Fruit fly (Drosophila melanogaster) whole organism, wandering third instar larva: ENCODE results near the gene CG14275.

Source experiments
- Abd-B ChIP-seq: fragments of >200 bp; optimal IDR thresholded peaks from 2 replicates; lab custom pipeline; 2017; ENCODE audit warnings: missing biosample characterization, missing genetic modification characterization
- CG9705 ChIP-seq: fragments of 200-800 bp; sonication (Bioruptor generic); optimal IDR thresholded peaks from 2 replicates; lab custom pipeline; 2018; ENCODE audit warnings: missing biosample characterization, mild to moderate bottlenecking, missing genetic modification characterization
- CrebA ChIP-seq: fragments of 200-800 bp; sonication (Bioruptor generic); optimal IDR thresholded peaks from 2 replicates; lab custom pipeline; 2016; ENCODE audit warnings: missing biosample characterization, mild to moderate bottlenecking, missing genetic modification characterization, borderline replicate concordance
- Dfd ChIP-seq: fragments of >200 bp; optimal IDR thresholded peaks from 2 replicates; lab custom pipeline; 2017; ENCODE audit warnings: missing biosample characterization, missing genetic modification characterization
- Dif ChIP-seq: fragments of 200-275, 200-300 bp; sonication (Bioruptor generic); optimal IDR thresholded peaks from 2 replicates; lab custom pipeline; 2018; ENCODE audit warnings: missing biosample characterization, missing genetic modification characterization; ENCODE audit not compliant: partially characterized antibody
- GATAd ChIP-seq: sonication (Bioruptor generic); optimal IDR thresholded peaks from 2 replicates; lab custom pipeline; 2016; ENCODE audit warnings: missing biosample characterization, missing genetic modification characterization
- HLH106 ChIP-seq: fragments of 200-800 bp; optimal IDR thresholded peaks from 3 replicates; lab custom pipeline; 2019; ENCODE audit warnings: missing biosample characterization, mild to moderate bottlenecking, missing genetic modification characterization, moderate library complexity
- Hnf4 ChIP-seq: fragments of 200-800 bp; sonication (Bioruptor generic); optimal IDR thresholded peaks from 2 replicates; lab custom pipeline; 2016; ENCODE audit warnings: missing biosample characterization, mild to moderate bottlenecking, missing genetic modification characterization
- Hr78 ChIP-seq: fragments of >200 bp; optimal IDR thresholded peaks from 2 replicates; lab custom pipeline; 2017; ENCODE audit warnings: missing biosample characterization, missing genetic modification characterization
- Jra ChIP-seq: sonication (Bioruptor generic); optimal IDR thresholded peaks from 2 replicates; lab custom pipeline; 2016; ENCODE audit warnings: missing biosample characterization, missing genetic modification characterization
- Mio ChIP-seq: sonication (Bioruptor generic); optimal IDR thresholded peaks from 2 replicates; lab custom pipeline; 2016; ENCODE audit warnings: missing biosample characterization, missing genetic modification characterization
- Myc ChIP-seq: fragments of >200 bp; optimal IDR thresholded peaks from 2 replicates; lab custom pipeline; 2017
- N ChIP-seq: fragments of >200 bp; optimal IDR thresholded peaks from 2 replicates; lab custom pipeline; 2018; ENCODE audit warnings: missing biosample characterization, missing external identifiers, missing genetic modification characterization
- OdsH ChIP-seq: fragments of 200-800 bp; sonication (Bioruptor generic); optimal IDR thresholded peaks from 2 replicates; lab custom pipeline; 2016; ENCODE audit warnings: missing biosample characterization, mild to moderate bottlenecking, missing genetic modification characterization
- Rel ChIP-seq, 2 experiments: fragments of 200-800 bp; sonication (Bioruptor generic) in 1 of 2; optimal IDR thresholded peaks; 2 replicates in 1 of 2; 3 replicates in 1 of 2; lab custom pipeline; 2016 to 2019; ENCODE audit warnings: mild to moderate bottlenecking in 2 of 2, missing biosample characterization in 2 of 2, missing genetic modification characterization in 2 of 2, moderate library complexity in 1 of 2
- Sp1 ChIP-seq: fragments of 200-800 bp; sonication (Bioruptor generic); optimal IDR thresholded peaks from 3 replicates; lab custom pipeline; 2019; ENCODE audit warnings: missing biosample characterization, mild to moderate bottlenecking, missing genetic modification characterization, moderate library complexity
- Vsx2 ChIP-seq: fragments of 200-300, 225-300 bp; sonication (Bioruptor generic); optimal IDR thresholded peaks from 2 replicates; lab custom pipeline; 2018; ENCODE audit warnings: missing biosample characterization, missing genetic modification characterization; ENCODE audit not compliant: partially characterized antibody
- br ChIP-seq: fragments of 200-800 bp; sonication (Bioruptor generic); optimal IDR thresholded peaks from 2 replicates; lab custom pipeline; 2016; ENCODE audit warnings: missing biosample characterization, missing genetic modification characterization
- brk ChIP-seq: fragments of 200-800 bp; sonication (Bioruptor generic); optimal IDR thresholded peaks from 2 replicates; lab custom pipeline; 2016; ENCODE audit warnings: missing biosample characterization, mild to moderate bottlenecking, missing genetic modification characterization
- dl ChIP-seq, 2 experiments: fragments of 175-275, 200-275 bp in 1 of 2; fragments of 200-275 bp in 1 of 2; sonication (Bioruptor generic); optimal IDR thresholded peaks; lab custom pipeline; 2018; ENCODE audit warnings: mild to moderate bottlenecking in 2 of 2, missing biosample characterization in 2 of 2, missing genetic modification characterization in 2 of 2, moderate library complexity in 2 of 2; ENCODE audit not compliant: partially characterized antibody in 2 of 2, insufficient read depth in 1 of 2
- dmrt93B ChIP-seq: fragments of 200-800 bp; sonication (Bioruptor generic); optimal IDR thresholded peaks from 2 replicates; lab custom pipeline; 2018; ENCODE audit warnings: missing biosample characterization, mild to moderate bottlenecking, missing genetic modification characterization
- dsf ChIP-seq: sonication (Bioruptor generic); optimal IDR thresholded peaks from 2 replicates; lab custom pipeline; 2016; ENCODE audit warnings: missing biosample characterization, missing genetic modification characterization, borderline replicate concordance
- ey ChIP-seq: fragments of 200-800 bp; sonication (Bioruptor generic); optimal IDR thresholded peaks from 2 replicates; lab custom pipeline; 2016; ENCODE audit warnings: missing biosample characterization, missing genetic modification characterization
- foxo ChIP-seq, 2 experiments: fragments of 200-800 bp; sonication (Bioruptor generic); optimal IDR thresholded peaks; 2 replicates in 1 of 2; 3 replicates in 1 of 2; lab custom pipeline; 2016 to 2017; ENCODE audit warnings: missing biosample characterization in 2 of 2, missing genetic modification characterization in 2 of 2
- fru ChIP-seq: fragments of 200-800 bp; sonication (Bioruptor generic); optimal IDR thresholded peaks from 3 replicates; lab custom pipeline; 2016; ENCODE audit warnings: missing biosample characterization, mild to moderate bottlenecking, missing genetic modification characterization
- h ChIP-seq: fragments of 200-800 bp; sonication (Bioruptor generic); optimal IDR thresholded peaks from 3 replicates; lab custom pipeline; 2016; ENCODE audit warnings: missing biosample characterization, mild to moderate bottlenecking, missing genetic modification characterization
- jim ChIP-seq: fragments of 175-275, 200-325 bp; sonication (Bioruptor generic); optimal IDR thresholded peaks from 2 replicates; lab custom pipeline; 2016; ENCODE audit warnings: missing biosample characterization, mild to moderate bottlenecking, missing genetic modification characterization
- lola ChIP-seq: fragments of >200 bp; optimal IDR thresholded peaks from 2 replicates; lab custom pipeline; 2017; ENCODE audit warnings: missing biosample characterization, missing genetic modification characterization
- pan ChIP-seq: fragments of >200 bp; optimal IDR thresholded peaks from 2 replicates; lab custom pipeline; 2017
- psq ChIP-seq: fragments of 200-800 bp; sonication (Bioruptor generic); optimal IDR thresholded peaks from 3 replicates; lab custom pipeline; 2017; ENCODE audit warnings: missing biosample characterization, mild to moderate bottlenecking, missing genetic modification characterization, moderate library complexity
- rgr ChIP-seq: fragments of 200-800 bp; sonication (Bioruptor generic); optimal IDR thresholded peaks from 3 replicates; lab custom pipeline; 2016; ENCODE audit warnings: missing biosample characterization, mild to moderate bottlenecking, missing genetic modification characterization
- sage ChIP-seq: fragments of 200-800 bp; sonication (Bioruptor generic); optimal IDR thresholded peaks from 2 replicates; lab custom pipeline; 2016; ENCODE audit warnings: missing biosample characterization, mild to moderate bottlenecking, missing genetic modification characterization
- sv ChIP-seq: fragments of 200-800 bp; sonication (Bioruptor generic); optimal IDR thresholded peaks from 3 replicates; lab custom pipeline; 2016; ENCODE audit warnings: missing biosample characterization, missing genetic modification characterization
- usp ChIP-seq: fragments of >200 bp; optimal IDR thresholded peaks from 2 replicates; lab custom pipeline; 2017; ENCODE audit warnings: missing biosample characterization, missing genetic modification characterization
- woc ChIP-seq: sonication (Bioruptor generic); optimal IDR thresholded peaks from 2 replicates; lab custom pipeline; 2016; ENCODE audit warnings: missing biosample characterization, mild to moderate bottlenecking, missing genetic modification characterization

CG14275 gene

dm6 chr2L:8293449-8293848 is 33.8 kb upstream of the CG14275 start:
- TF ChIP-seq fru (GFP tag; lab: Kevin White, UChicago) (peak; percentile 6), rgr (GFP tag; lab: Kevin White, UChicago) (peak; percentile 4), dsf (GFP tag; lab: Kevin White, UChicago) (no peak)

- TF ChIP-seq fru (GFP tag; lab: Kevin White, UChicago), result no peak
- TF ChIP-seq Dfd (GFP tag; lab: Kevin White, UChicago), result no peak
- no peak for TF ChIP-seq dmrt93B (GFP tag; lab: Kevin White, UChicago)
- no peak for TF ChIP-seq Myc (lab: Kevin White, UChicago)
- no peak for TF ChIP-seq Hr78 (GFP tag; lab: Kevin White, UChicago)
- TF ChIP-seq rgr (GFP tag; lab: Kevin White, UChicago), result no peak
- no peak for TF ChIP-seq Vsx2 (GFP tag; lab: Kevin White, UChicago)
- no peak for TF ChIP-seq CG9705 (GFP tag; lab: Kevin White, UChicago)
- TF ChIP-seq pan (lab: Kevin White, UChicago), result no peak
- TF ChIP-seq N (GFP tag; lab: Kevin White, UChicago), result no peak
- TF ChIP-seq HLH106, result no peak
Observed at dm6 chr2L:8294043-8294442, 33.2 kb upstream of the CG14275 start.

- TF ChIP-seq foxo (GFP tag; optimal IDR thresholded peaks at IDR 0.05; lab: Kevin White, UChicago), result no peak
- no peak for TF ChIP-seq woc (GFP tag; lab: Kevin White, UChicago)
- no peak for TF ChIP-seq HLH106
- TF ChIP-seq Mio (GFP tag; lab: Kevin White, UChicago), result no peak
- TF ChIP-seq brk, result no peak
- TF ChIP-seq rgr (GFP tag; lab: Kevin White, UChicago), result no peak
- no peak for TF ChIP-seq Vsx2 (GFP tag; lab: Kevin White, UChicago)
- no peak for TF ChIP-seq jim
- no peak for TF ChIP-seq sv (GFP tag; lab: Kevin White, UChicago)
- TF ChIP-seq Myc (lab: Kevin White, UChicago), result no peak
- TF ChIP-seq psq (GFP tag; lab: Kevin White, UChicago), result no peak
- TF ChIP-seq h (GFP tag; lab: Kevin White, UChicago), result no peak
- TF ChIP-seq N (GFP tag; lab: Kevin White, UChicago), result no peak
- TF ChIP-seq GATAd (GFP tag; lab: Kevin White, UChicago), result no peak
Observed at dm6 chr2L:8296395-8296794, 30.9 kb upstream of the CG14275 start.

- TF ChIP-seq h (GFP tag; lab: Kevin White, UChicago) (no peak), sv (GFP tag; lab: Kevin White, UChicago) (no peak), GATAd (GFP tag; lab: Kevin White, UChicago) (no peak), Jra (GFP tag; lab: Kevin White, UChicago) (no peak), Hr78 (GFP tag; lab: Kevin White, UChicago) (no peak), psq (GFP tag; lab: Kevin White, UChicago) (no peak)
Observed at dm6 chr2L:8297070-8297469, 30.2 kb upstream of the CG14275 start.

dm6 chr2L:8299194-8299811 is 28.0 kb upstream of the CG14275 start:
- TF ChIP-seq Jra (GFP tag; lab: Kevin White, UChicago) (peak; percentile 82), fru (GFP tag; lab: Kevin White, UChicago) (peak; percentile 91), lola (GFP tag; lab: Kevin White, UChicago) (no peak), Dfd (GFP tag; lab: Kevin White, UChicago) (no peak), brk (peak; percentile 55), pan (lab: Kevin White, UChicago) (no peak), dl (GFP tag; optimal IDR thresholded peaks at IDR 0.05; lab: Kevin White, UChicago; ENCODE audit: insufficient read depth in 1 of 2, partially characterized antibody in 2 of 2) (peak in 1 of 2 experiments; percentile 67), CrebA (GFP tag; lab: Kevin White, UChicago) (no peak), CG9705 (GFP tag; lab: Kevin White, UChicago) (peak; percentile 85), Dif (GFP tag; lab: Kevin White, UChicago) (peak; percentile 54), OdsH (GFP tag; lab: Kevin White, UChicago) (peak; percentile 91), N (GFP tag; lab: Kevin White, UChicago) (no peak), foxo (GFP tag; optimal IDR thresholded peaks at IDR 0.05; lab: Kevin White, UChicago) (peak; percentile 69 to 94), woc (GFP tag; lab: Kevin White, UChicago) (peak; percentile 93), sage (GFP tag; lab: Kevin White, UChicago) (peak; percentile 84), Vsx2 (GFP tag; lab: Kevin White, UChicago) (no peak), ey (GFP tag; lab: Kevin White, UChicago) (peak; percentile 93), h (GFP tag; lab: Kevin White, UChicago) (peak; percentile 95), sv (GFP tag; lab: Kevin White, UChicago) (no peak), Hr78 (GFP tag; lab: Kevin White, UChicago) (no peak), usp (GFP tag; lab: Kevin White, UChicago) (no peak), dsf (GFP tag; lab: Kevin White, UChicago) (peak; percentile 72), Hnf4 (GFP tag; lab: Kevin White, UChicago) (peak; percentile 91), HLH106 (peak; percentile 95), Abd-B (GFP tag; lab: Kevin White, UChicago) (no peak), Rel (GFP tag; optimal IDR thresholded peaks at IDR 0.05; lab: Kevin White, UChicago) (peak; percentile 67), Rel (tag; optimal IDR thresholded peaks at IDR 0.05; lab: Kevin White, UChicago) (peak; percentile 72), GATAd (GFP tag; lab: Kevin White, UChicago) (peak; percentile 61), psq (GFP tag; lab: Kevin White, UChicago) (peak; percentile 98), dmrt93B (GFP tag; lab: Kevin White, UChicago) (no peak), br (GFP tag; lab: Kevin White, UChicago) (peak; percentile 95), rgr (GFP tag; lab: Kevin White, UChicago) (peak; percentile 75), Myc (lab: Kevin White, UChicago) (no peak), Sp1 (GFP tag; lab: Kevin White, UChicago) (peak; percentile 93), Mio (GFP tag; lab: Kevin White, UChicago) (no peak)
